Worm (Caenorhabditis elegans) whole organism, L4 larva: Measurements from ENCODE around the gene Y41C4A.21.

Experiments
- F37D6.2 ChIP-seq: sonication (generic microtip); optimal IDR thresholded peaks from 2 replicates; lab custom pipeline; 2016; ENCODE audit warnings: mild to moderate bottlenecking, missing genetic modification characterization, missing compliant biosample characterization
- R02D3.7 ChIP-seq: fragments of 150-350 bp; sonication (generic microtip); optimal IDR thresholded peaks from 3 replicates; lab custom pipeline; 2014; ENCODE audit warnings: missing biosample characterization, missing genetic modification characterization
- T20F7.1 ChIP-seq: fragments of 200-800 bp; sonication (Bioruptor generic); optimal IDR thresholded peaks from 2 replicates; lab custom pipeline; 2018; ENCODE audit warnings: mild to moderate bottlenecking, missing genetic modification characterization, missing compliant biosample characterization
- T26A8.4 ChIP-seq: fragments of 200-800 bp; sonication (Bioruptor generic); IDR thresholded peaks from 2 replicates; pipeline ENCODE4 v1.3.6; 2022; ENCODE audit warnings: missing genetic modification characterization, missing compliant biosample characterization
- Y48G9A.11 ChIP-seq: fragments of 200-800 bp; sonication (Bioruptor generic); IDR thresholded peaks from 2 replicates; pipeline ENCODE4 v1.3.6; 2022; ENCODE audit warnings: missing genetic modification reagents, missing genetic modification characterization, missing compliant biosample characterization
- Y5F2A.4 ChIP-seq: fragments of 200-800 bp; sonication (Bioruptor generic); optimal IDR thresholded peaks from 2 replicates; lab custom pipeline; 2018; ENCODE audit warnings: mild to moderate bottlenecking, missing genetic modification characterization, missing compliant biosample characterization
- aha-1 ChIP-seq: fragments of 150-350 bp; peaks from one replicate; lab custom pipeline; 2014; ENCODE audit warnings: missing biosample characterization, missing genetic modification characterization
- aly-2 ChIP-seq: sonication (generic microtip); optimal IDR thresholded peaks from 2 replicates; lab custom pipeline; 2018; ENCODE audit warnings: missing biosample characterization, missing genetic modification characterization
- ama-1 ChIP-seq: fragments of 150-350 bp; optimal IDR thresholded peaks from 2 replicates; lab custom pipeline; 2014; ENCODE audit warnings: inconsistent platforms, mixed read lengths
- attf-4 ChIP-seq: sonication (generic microtip); optimal IDR thresholded peaks from 3 replicates; lab custom pipeline; 2017; ENCODE audit warnings: missing biosample characterization, missing genetic modification characterization
- ceh-20 ChIP-seq: fragments of 200-800 bp; sonication (Bioruptor generic); IDR thresholded peaks from 2 replicates; pipeline ENCODE4 v1.3.6; 2022; ENCODE audit warnings: missing genetic modification reagents, missing genetic modification characterization, missing compliant biosample characterization
- ctbp-1 ChIP-seq: fragments of 200-800 bp; sonication (Bioruptor generic); IDR thresholded peaks from 2 replicates; pipeline ENCODE4 v1.3.6; 2022; ENCODE audit warnings: missing genetic modification reagents, missing genetic modification characterization, missing compliant biosample characterization
- daf-12 ChIP-seq: fragments of 150-350 bp; optimal IDR thresholded peaks from 2 replicates; lab custom pipeline; 2014; ENCODE audit warnings: missing biosample characterization, missing genetic modification reagents, missing genetic modification characterization
- daf-16 ChIP-seq, 3 experiments: sonication (generic microtip); optimal IDR thresholded peaks; 2 replicates each; lab custom pipeline; 2016 to 2017; ENCODE audit warnings: missing genetic modification characterization in 3 of 3, missing genetic modification reagents in 3 of 3, mild to moderate bottlenecking in 2 of 3, missing compliant biosample characterization in 2 of 3, missing biosample characterization in 1 of 3, moderate library complexity in 1 of 3
- dmd-8 ChIP-seq: fragments of 200-800 bp; sonication (Bioruptor generic); IDR thresholded peaks from 2 replicates; pipeline ENCODE4 v1.3.6; 2022; ENCODE audit warnings: missing genetic modification characterization, missing compliant biosample characterization
- dmd-9 ChIP-seq: fragments of 200-800 bp; sonication (Bioruptor generic); IDR thresholded peaks from 2 replicates; pipeline ENCODE4 v1.3.6; 2022; ENCODE audit warnings: missing genetic modification reagents, missing genetic modification characterization, missing compliant biosample characterization
- gei-8 ChIP-seq: fragments of 200-800 bp; sonication (Bioruptor generic); optimal IDR thresholded peaks from 2 replicates; lab custom pipeline; 2018; ENCODE audit warnings: mild to moderate bottlenecking, missing genetic modification characterization, missing compliant biosample characterization
- jun-1 ChIP-seq: fragments of 150-350 bp; optimal IDR thresholded peaks from 2 replicates; lab custom pipeline; 2014; ENCODE audit warnings: missing biosample characterization, missing genetic modification reagents, missing genetic modification characterization
- lim-7 ChIP-seq: fragments of 200-800 bp; sonication (Bioruptor generic); IDR thresholded peaks from 2 replicates; pipeline ENCODE4 v1.3.6; 2022; ENCODE audit warnings: missing genetic modification characterization, missing compliant biosample characterization
- lin-38 ChIP-seq: fragments of 200-800 bp; sonication (Bioruptor generic); IDR thresholded peaks from 2 replicates; pipeline ENCODE4 v1.3.6; 2022; ENCODE audit warnings: missing genetic modification reagents, missing genetic modification characterization, missing compliant biosample characterization
- madf-5 ChIP-seq, 2 experiments: fragments of 200-800 bp; sonication (Bioruptor generic); IDR thresholded peaks; 2 replicates each; pipeline ENCODE4 v1.3.6; 2022; ENCODE audit warnings: missing compliant biosample characterization in 2 of 2, missing genetic modification characterization in 2 of 2
- mdl-1 ChIP-seq, 2 experiments: fragments of 150-350 bp in 1 of 2; sonication (generic microtip) in 1 of 2; optimal IDR thresholded peaks; 2 replicates each; lab custom pipeline; 2014 to 2017; ENCODE audit warnings: missing biosample characterization in 2 of 2, missing genetic modification characterization in 2 of 2
- mes-2 ChIP-seq: sonication (generic microtip); optimal IDR thresholded peaks from 2 replicates; lab custom pipeline; 2016; ENCODE audit warnings: missing genotype, mild to moderate bottlenecking, missing genetic modification characterization, missing compliant biosample characterization; ENCODE audit not compliant: poor library complexity, severe bottlenecking
- mxl-3 ChIP-seq: fragments of 200-800 bp; sonication (Bioruptor generic); optimal IDR thresholded peaks from 2 replicates; lab custom pipeline; 2018; ENCODE audit warnings: mild to moderate bottlenecking, missing genetic modification characterization, missing compliant biosample characterization
- nhr-102 ChIP-seq: sonication (generic microtip); optimal IDR thresholded peaks from 2 replicates; lab custom pipeline; 2016; ENCODE audit warnings: mild to moderate bottlenecking, missing genetic modification characterization, moderate library complexity, missing compliant biosample characterization
- nhr-111 ChIP-seq: fragments of 200-800 bp; sonication (Bioruptor generic); optimal IDR thresholded peaks from 2 replicates; lab custom pipeline; 2018; ENCODE audit warnings: mild to moderate bottlenecking, missing genetic modification characterization, missing compliant biosample characterization
- nhr-28 ChIP-seq: fragments of 150-350 bp; optimal IDR thresholded peaks from 2 replicates; lab custom pipeline; 2014; ENCODE audit warnings: missing biosample characterization, missing genetic modification characterization
- nhr-48 ChIP-seq: sonication (generic microtip); optimal IDR thresholded peaks from 2 replicates; lab custom pipeline; 2016; ENCODE audit warnings: mild to moderate bottlenecking, missing genetic modification characterization, missing compliant biosample characterization
- pqm-1 ChIP-seq: sonication (generic microtip); optimal IDR thresholded peaks from 2 replicates; lab custom pipeline; 2017; ENCODE audit warnings: missing biosample characterization, missing genetic modification characterization
- set-16 ChIP-seq: fragments of 200-800 bp; sonication (Bioruptor generic); IDR thresholded peaks from 2 replicates; pipeline ENCODE4 v1.3.6; 2022; ENCODE audit warnings: missing genetic modification reagents, missing genetic modification characterization, missing compliant biosample characterization
- snpc-1.2 ChIP-seq: fragments of 200-800 bp; sonication (Bioruptor generic); IDR thresholded peaks from 2 replicates; pipeline ENCODE4 v1.3.6; 2022; ENCODE audit warnings: missing genetic modification reagents, missing genetic modification characterization, missing compliant biosample characterization
- spr-3 ChIP-seq: fragments of 200-800 bp; sonication (Bioruptor generic); optimal IDR thresholded peaks from 2 replicates; lab custom pipeline; 2018; ENCODE audit warnings: mild to moderate bottlenecking, missing genetic modification characterization, missing compliant biosample characterization
- unc-62 ChIP-seq, 3 experiments: fragments of 150-350 bp in 1 of 3; sonication (generic microtip); optimal IDR thresholded peaks in 2 of 3; peaks in 1 of 3; 1 replicate in 1 of 3; 2 replicates in 2 of 3; lab custom pipeline; 2014 to 2017; ENCODE audit warnings: missing biosample characterization in 3 of 3, missing genetic modification characterization in 3 of 3, missing genetic modification reagents in 3 of 3, missing genotype in 1 of 3
- vab-7 ChIP-seq: fragments of 200-800 bp; sonication (Bioruptor generic); IDR thresholded peaks from 2 replicates; pipeline ENCODE4 v1.3.6; 2022; ENCODE audit warnings: missing genetic modification reagents, missing genetic modification characterization, missing compliant biosample characterization
- ztf-11 ChIP-seq: fragments of 150-350 bp; optimal IDR thresholded peaks from 2 replicates; lab custom pipeline; 2014; ENCODE audit warnings: missing biosample characterization, missing genetic modification characterization

Gene Y41C4A.21

DNA sequence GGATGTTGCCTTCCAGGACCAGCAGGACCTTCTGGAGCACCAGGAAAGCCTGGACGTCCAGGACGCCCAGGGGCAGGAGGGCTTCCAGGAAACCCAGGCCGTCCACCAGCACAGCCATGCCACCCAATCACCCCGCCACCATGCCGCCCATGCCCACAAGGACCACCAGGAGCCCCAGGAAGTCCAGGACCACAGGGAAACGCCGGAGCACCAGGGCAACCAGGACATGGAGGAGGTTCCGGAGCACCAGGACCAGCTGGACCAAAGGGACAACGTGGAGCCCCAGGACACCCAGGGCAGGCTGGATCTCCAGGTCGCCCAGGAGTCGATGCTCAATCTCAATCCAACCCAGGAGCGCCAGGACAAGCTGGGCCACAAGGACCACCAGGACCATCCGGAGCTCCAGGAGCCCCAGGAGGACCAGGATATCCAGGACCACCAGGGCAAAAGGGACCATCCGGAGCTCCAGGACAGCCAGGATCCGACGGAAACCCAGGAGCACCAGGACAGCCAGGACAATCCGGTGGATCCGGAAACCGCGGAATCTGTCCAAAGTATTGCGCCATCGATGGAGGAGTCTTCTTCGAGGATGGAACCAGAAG is 27.7 kb upstream of the Y41C4A.21 start:
- TF ChIP-seq set-16 = peak; percentile 96
- TF ChIP-seq ctbp-1 = no peak
- 0 out of 4 replicates have a peak, but pooled peaks of 1 of the 2 experiments have one; percentile 10 for TF ChIP-seq madf-5 (GFP tag; IDR thresholded peaks at IDR 0.05; lab: Robert Waterston, UW)

DNA sequence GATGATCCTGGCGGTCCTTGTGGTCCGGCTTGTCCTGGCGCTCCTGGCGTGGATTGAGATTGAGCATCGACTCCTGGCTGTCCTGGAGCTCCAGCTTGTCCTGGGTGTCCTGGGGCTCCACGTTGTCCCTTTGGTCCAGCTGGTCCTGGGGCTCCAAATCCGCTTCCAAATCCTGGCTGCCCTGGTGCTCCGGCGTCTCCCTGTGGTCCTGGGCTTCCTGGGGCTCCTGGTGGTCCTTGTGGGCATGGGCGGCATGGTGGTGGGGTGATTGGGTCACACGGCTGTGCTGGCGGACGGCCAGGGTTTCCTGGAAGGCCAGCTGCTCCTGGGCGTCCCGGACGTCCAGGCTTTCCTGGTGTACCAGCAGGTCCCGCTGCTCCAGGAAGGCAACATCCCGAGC is 26.2 kb upstream of the Y41C4A.21 start:
- TF ChIP-seq aha-1 (tag; lab: Kevin White, UChicago) = peak; percentile 21
- TF ChIP-seq ceh-20 (GFP tag; lab: Robert Waterston, UW) = 0 out of 2 replicates have a peak, but pooled peaks have one; percentile 42
- peak; percentile 19 for TF ChIP-seq mes-2 (tag; lab: Kevin White, UChicago)
- peak; percentile 98 for TF ChIP-seq set-16
- TF ChIP-seq madf-5 (GFP tag; IDR thresholded peaks at IDR 0.05; lab: Robert Waterston, UW) = peak in 1 of 2 experiments; percentile 30; a peak in 1 of 4 replicates
- TF ChIP-seq attf-4 (tag; lab: Kevin White, UChicago) = no peak
- TF ChIP-seq Y5F2A.4 (GFP tag; lab: Kevin White, UChicago) = no peak
- 0 out of 2 replicates have a peak, but pooled peaks have one; percentile 17 for TF ChIP-seq Y48G9A.11 (GFP tag; lab: Robert Waterston, UW)
- no peak for TF ChIP-seq nhr-102 (tag; lab: Kevin White, UChicago)

DNA sequence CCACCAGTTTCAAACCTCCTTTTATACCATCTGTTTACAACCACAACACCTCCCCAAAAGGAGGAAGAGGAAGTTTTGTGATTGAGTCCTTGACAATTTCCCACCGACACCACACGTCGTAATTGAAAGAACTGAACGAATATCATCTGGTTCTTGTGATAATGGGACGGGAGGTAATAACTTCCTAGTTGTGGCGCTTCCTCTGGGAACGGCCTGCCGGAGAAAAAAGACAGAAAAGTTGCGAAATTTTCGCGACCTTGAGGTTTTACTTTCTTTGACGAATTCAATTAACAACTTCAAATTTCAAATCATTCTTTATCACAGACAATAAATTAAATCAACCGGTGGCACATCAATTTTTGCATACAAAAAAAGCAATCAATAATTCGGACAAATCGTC is 25.5 kb upstream of the Y41C4A.21 start, which contains the start of gene col-96:
col-96 (minus strand) TSS at position 101 of the 400 bp plus-strand sequence.
- TF ChIP-seq gei-8 (GFP tag; lab: Kevin White, UChicago) = no peak
- no peak for TF ChIP-seq daf-12 (tag; lab: Kevin White, UChicago)
- TF ChIP-seq nhr-48 (tag; lab: Kevin White, UChicago) = no peak
- TF ChIP-seq unc-62 (GFP tag; optimal IDR thresholded peaks at IDR 0.05 in 1 of 2; lab: Kevin White, UChicago) = no peak
- no peak for TF ChIP-seq unc-62 (tag; optimal IDR thresholded peaks at IDR 0.05; lab: Kevin White, UChicago)
- TF ChIP-seq snpc-1.2 (GFP tag; lab: Robert Waterston, UW) = no peak

DNA sequence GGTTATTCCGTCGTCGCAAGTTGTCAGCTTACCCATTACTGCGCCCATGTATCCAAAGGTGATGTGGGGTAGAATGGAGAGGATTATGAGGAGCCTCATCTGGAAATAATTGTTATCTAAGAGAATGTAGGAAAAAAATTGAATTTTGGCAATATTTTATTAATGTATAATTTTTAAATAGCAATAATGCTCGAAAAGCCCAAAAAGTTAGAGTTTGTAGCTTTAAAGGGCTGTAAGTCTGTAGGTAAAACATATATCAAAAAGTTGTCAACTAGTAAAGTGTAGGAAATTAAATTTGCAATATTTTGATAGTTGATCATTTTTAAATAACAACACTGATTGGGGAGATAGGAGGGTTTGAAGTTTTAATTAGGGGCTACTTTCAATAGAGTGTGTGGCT is 23.4 kb upstream of the Y41C4A.21 start, which contains the start of gene Y41C4A.8:
Y41C4A.8 (minus strand) TSS at position 101 of the 400 bp plus-strand sequence.
- TF ChIP-seq R02D3.7 (tag; lab: Kevin White, UChicago) = no peak
- TF ChIP-seq dmd-8 (GFP tag; lab: Robert Waterston, UW) = no peak
- TF ChIP-seq ztf-11 (tag; lab: Kevin White, UChicago) = no peak
- TF ChIP-seq nhr-28 (tag; lab: Kevin White, UChicago) = no peak
- no peak for TF ChIP-seq Y5F2A.4 (GFP tag; lab: Kevin White, UChicago)
- TF ChIP-seq mdl-1 (tag; optimal IDR thresholded peaks at IDR 0.05; lab: Kevin White, UChicago) = no peak
- no peak for TF ChIP-seq mxl-3 (GFP tag; lab: Kevin White, UChicago)
- TF ChIP-seq T26A8.4 (GFP tag; lab: Robert Waterston, UW) = no peak

DNA sequence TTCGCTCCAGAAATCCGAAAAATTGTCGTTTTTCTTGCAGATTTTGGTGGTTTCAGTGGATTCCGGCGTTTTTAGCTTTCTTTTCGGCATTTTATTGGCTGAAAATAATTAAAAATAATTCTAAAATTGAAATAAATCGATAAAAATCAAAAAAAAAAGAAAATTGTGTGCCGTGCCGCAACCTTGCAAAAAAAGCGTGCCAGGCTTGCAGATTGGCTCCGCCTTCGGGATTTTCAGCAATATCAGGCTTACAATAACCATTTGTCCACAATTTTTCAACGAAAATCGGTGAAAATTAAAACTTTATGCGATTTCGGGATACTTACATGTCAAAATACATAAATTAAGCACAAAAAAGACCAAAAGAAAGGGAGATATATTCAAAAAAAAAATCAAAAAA is 13.6 kb upstream of the Y41C4A.21 start, which contains the start of gene Y41C4A.9:
Y41C4A.9 (minus strand) TSS at position 98 of the 400 bp plus-strand sequence.
- TF ChIP-seq mes-2 (tag; lab: Kevin White, UChicago) (peak; percentile 57), F37D6.2 (tag; lab: Kevin White, UChicago) (no peak), Y5F2A.4 (GFP tag; lab: Kevin White, UChicago) (no peak), nhr-102 (tag; lab: Kevin White, UChicago) (no peak), dmd-8 (GFP tag; lab: Robert Waterston, UW) (no peak), lim-7 (GFP tag; lab: Robert Waterston, UW) (no peak), T20F7.1 (GFP tag; lab: Kevin White, UChicago) (no peak), jun-1 (tag; lab: Kevin White, UChicago) (no peak), dmd-9 (GFP tag; lab: Robert Waterston, UW) (no peak), aly-2 (tag; lab: Kevin White, UChicago) (no peak), daf-16 (GFP tag; optimal IDR thresholded peaks at IDR 0.05; lab: Kevin White, UChicago) (no peak), daf-16 (tag; optimal IDR thresholded peaks at IDR 0.05; lab: Kevin White, UChicago) (peak; percentile 11), lin-38 (GFP tag; lab: Robert Waterston, UW) (peak; percentile 68), ama-1 (lab: Kevin White, UChicago) (peak; percentile 4), nhr-111 (no peak), pqm-1 (tag; lab: Kevin White, UChicago) (no peak), spr-3 (GFP tag; lab: Kevin White, UChicago) (no peak), vab-7 (GFP tag; lab: Robert Waterston, UW) (no peak)
- TF ChIP-seq, all 104 proteins: peak for 4
